Fruit fly (Drosophila melanogaster) whole organism, prepupa: ENCODE results near the gene CG13992.
A peak's percentile ranks its signal among the peaks of the same experiment; 100 is the strongest.

ENCODE experiments used
- CG11762 ChIP-seq: fragments of 200-800 bp; sonication (Bioruptor generic); optimal IDR thresholded peaks from 3 replicates; lab custom pipeline; 2016; ENCODE audit warnings: missing biosample characterization, missing genetic modification characterization; ENCODE audit not compliant: insufficient read depth
- CG11902 ChIP-seq: fragments of 200-800 bp; sonication (Bioruptor generic); optimal IDR thresholded peaks from 3 replicates; lab custom pipeline; 2016; ENCODE audit warnings: missing biosample characterization, missing genetic modification characterization
- CG31627 ChIP-seq: fragments of 200-800 bp; sonication (Bioruptor generic); optimal IDR thresholded peaks from 3 replicates; lab custom pipeline; 2016; ENCODE audit warnings: missing biosample characterization, missing genetic modification characterization
- CG3919 ChIP-seq: fragments of 200-800 bp; sonication (Bioruptor generic); optimal IDR thresholded peaks from 3 replicates; lab custom pipeline; 2016; ENCODE audit warnings: missing biosample characterization, missing genetic modification characterization
- CG6854 ChIP-seq: fragments of 200-800 bp; sonication (Bioruptor generic); optimal IDR thresholded peaks from 2 replicates; lab custom pipeline; 2017; ENCODE audit warnings: missing biosample characterization, mild to moderate bottlenecking, missing genetic modification characterization
- Eip78C ChIP-seq: fragments of 200-800 bp; sonication (Bioruptor generic); peaks from one replicate; lab custom pipeline; 2016; ENCODE audit warnings: missing biosample characterization, missing genetic modification characterization
- Hr39 ChIP-seq: fragments of 200-800 bp; sonication (Bioruptor generic); optimal IDR thresholded peaks from 2 replicates; lab custom pipeline; 2016; ENCODE audit warnings: missing biosample characterization, missing genetic modification characterization
- OdsH ChIP-seq: fragments of 200-800 bp; sonication (Bioruptor generic); optimal IDR thresholded peaks from 3 replicates; lab custom pipeline; 2016; ENCODE audit warnings: missing biosample characterization, missing genetic modification characterization
- cyc ChIP-seq: fragments of 200-800 bp; sonication (Bioruptor generic); optimal IDR thresholded peaks from 3 replicates; lab custom pipeline; 2016; ENCODE audit warnings: missing biosample characterization, missing genetic modification characterization
- dsx ChIP-seq: fragments of 200-800 bp; optimal IDR thresholded peaks from 3 replicates; lab custom pipeline; 2019; ENCODE audit warnings: missing biosample characterization, mild to moderate bottlenecking, missing genetic modification characterization, moderate library complexity; ENCODE audit not compliant: poor library complexity, severe bottlenecking
- topi ChIP-seq: fragments of 200-800 bp; sonication (Bioruptor generic); optimal IDR thresholded peaks from 3 replicates; lab custom pipeline; 2016; ENCODE audit warnings: missing biosample characterization, missing genetic modification characterization

DNA sequence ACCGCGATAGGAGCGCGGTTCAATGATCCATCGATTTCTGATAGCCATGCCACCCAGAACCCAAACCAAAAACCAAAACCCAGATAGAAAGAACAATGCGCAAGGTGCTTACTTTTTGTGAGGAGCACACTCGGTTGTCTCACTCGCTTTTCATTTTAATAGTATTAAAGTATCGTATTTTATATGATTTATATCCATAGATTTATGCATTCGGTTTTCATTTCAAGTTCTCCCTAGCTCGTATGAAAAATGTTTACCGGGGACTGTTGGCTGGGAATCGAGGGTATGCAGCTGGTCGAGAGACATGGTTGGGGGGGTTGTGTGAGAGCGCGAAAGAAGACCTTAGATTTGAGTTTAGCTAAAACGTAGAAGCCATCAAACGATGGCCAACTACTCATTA is 4.5 kb upstream of the CG13992 start:
- TF ChIP-seq CG11902 (GFP tag; lab: Kevin White, UChicago) (no peak), CG3919 (GFP tag; lab: Kevin White, UChicago) (no peak), Eip78C (GFP tag; lab: Kevin White, UChicago) (peak; percentile 73), OdsH (GFP tag; lab: Kevin White, UChicago) (no peak), CG11762 (GFP tag; lab: Kevin White, UChicago) (no peak), topi (GFP tag; lab: Kevin White, UChicago) (peak; percentile 47), dsx (GFP tag; lab: Kevin White, UChicago) (no peak), CG6854 (no peak), cyc (peak; percentile 25), Hr39 (GFP tag; lab: Kevin White, UChicago) (peak; percentile 47), CG31627 (GFP tag; lab: Kevin White, UChicago) (peak; percentile 52)
